Worm (Caenorhabditis elegans) whole organism, L3 larva: ENCODE measurements around the gene dohh-1.

Experiments
- ama-1 ChIP-seq: fragments of 150-350 bp; optimal IDR thresholded peaks from 2 replicates; lab custom pipeline; 2018
- nhr-11 ChIP-seq: fragments of 150-350 bp; optimal IDR thresholded peaks from 2 replicates; lab custom pipeline; 2014; ENCODE audit warnings: missing biosample characterization, missing genetic modification characterization
- nhr-28 ChIP-seq: fragments of 150-350 bp; optimal IDR thresholded peaks from 2 replicates; lab custom pipeline; 2014; ENCODE audit warnings: missing biosample characterization, missing genetic modification characterization

ce11 chrII:10584036-10584435 lies 4.3 kb downstream of the dohh-1 start, which contains the start of gene algn-9:
- TF ChIP-seq nhr-11 (tag; lab: Kevin White, UChicago) (no peak), nhr-28 (tag; lab: Kevin White, UChicago) (no peak), ama-1 (no peak)
